Fruit fly (Drosophila melanogaster): Measurements from ENCODE around the gene Nt5b.

- TF ChIP-seq CG8478 (optimal IDR thresholded peaks at IDR 0.05): no peak
- TF ChIP-seq CTCF (optimal IDR thresholded peaks at IDR 0.05): no peak
These were observed 14.8 kb downstream of the Nt5b start for dm6 chrX:18395157-18395556.
